Fruit fly (Drosophila melanogaster): ENCODE data around the gene Ir68a.

The Ir68a gene

dm6 chr3L:11273444-11274141 is 37.6 kb upstream of the Ir68a start (continued):
- no peak for TF ChIP-seq disco-r (GFP tag; optimal IDR thresholded peaks at IDR 0.05)
- TF ChIP-seq Adf1 (GFP tag; IDR thresholded peaks at IDR 0.05) = no peak
- peak in 1 of 2 experiments; percentile 37 for TF ChIP-seq bsh (GFP tag; optimal IDR thresholded peaks at IDR 0.05)
- no peak for TF ChIP-seq CG34422 (GFP tag; IDR thresholded peaks at IDR 0.05)
- TF ChIP-seq Dip2 (GFP tag; IDR thresholded peaks at IDR 0.05) = no peak
- TF ChIP-seq Sox100B (GFP tag; optimal IDR thresholded peaks at IDR 0.05) = peak; percentile 48
- TF ChIP-seq nau (GFP tag; optimal IDR thresholded peaks at IDR 0.05) = no peak
- no peak for TF ChIP-seq Sry-δ (GFP tag; optimal IDR thresholded peaks at IDR 0.05)
- TF ChIP-seq sob (GFP tag; IDR thresholded peaks at IDR 0.05) = no peak
- TF ChIP-seq gfzf (GFP tag; optimal IDR thresholded peaks at IDR 0.05) = no peak
- TF ChIP-seq croc (GFP tag; conservative IDR thresholded peaks at IDR 0.05) = no peak
- peak; percentile 57 for TF ChIP-seq dmrt11E (tag; optimal IDR thresholded peaks at IDR 0.05)
- no peak for TF ChIP-seq ro (GFP tag; IDR thresholded peaks at IDR 0.05)
- no peak for TF ChIP-seq MESR4 (GFP tag; optimal IDR thresholded peaks at IDR 0.05)
- TF ChIP-seq sens-2 (GFP tag; IDR thresholded peaks at IDR 0.05) = peak; percentile 23; the same call in 1 of the 2 replicates
- no peak for TF ChIP-seq Gsc (GFP tag; IDR thresholded peaks at IDR 0.05)
- no peak for TF ChIP-seq NC2α (GFP tag; optimal IDR thresholded peaks at IDR 0.05)
- no peak for TF ChIP-seq CG18476 (GFP tag; optimal IDR thresholded peaks at IDR 0.05)
- no peak for TF ChIP-seq CG6791 (GFP tag; IDR thresholded peaks at IDR 0.05; ENCODE audit: partially characterized antibody)
- TF ChIP-seq CG14965 (GFP tag; optimal IDR thresholded peaks at IDR 0.05; ENCODE audit: borderline replicate concordance) = no peak
- TF ChIP-seq CG3065 (GFP tag; optimal IDR thresholded peaks at IDR 0.05) = no peak
- TF ChIP-seq CG15601 (tag; optimal IDR thresholded peaks at IDR 0.05) = peak; percentile 57
- peak; percentile 9 for TF ChIP-seq CG12236 (GFP tag; optimal IDR thresholded peaks at IDR 0.05)
- no peak for TF ChIP-seq Doc2 (GFP tag; IDR thresholded peaks at IDR 0.05)
- TF ChIP-seq CG7271 (tag; optimal IDR thresholded peaks at IDR 0.05) = peak; percentile 41
- TF ChIP-seq CG10979 (tag; optimal IDR thresholded peaks at IDR 0.05) = peak; percentile 22
- no peak for TF ChIP-seq corto (GFP tag; optimal IDR thresholded peaks at IDR 0.05)
- no peak for TF ChIP-seq vvl (GFP tag; IDR thresholded peaks at IDR 0.05)
- TF ChIP-seq ssp (GFP tag; IDR thresholded peaks at IDR 0.05) = no peak
- TF ChIP-seq Bteb2 (GFP tag; optimal IDR thresholded peaks at IDR 0.05) = no peak
- TF ChIP-seq mirr (GFP tag; optimal IDR thresholded peaks at IDR 0.05) = peak; percentile 14
- TF ChIP-seq slbo (GFP tag; IDR thresholded peaks at IDR 0.05) = no peak
- no peak for TF ChIP-seq CG34224 (GFP tag; IDR thresholded peaks at IDR 0.05; ENCODE audit: partially characterized antibody)
- TF ChIP-seq CG31388 (GFP tag; optimal IDR thresholded peaks at IDR 0.05) = no peak
- TF ChIP-seq CG15696 (tag; optimal IDR thresholded peaks at IDR 0.05) = peak; percentile 58
- TF ChIP-seq MTF-1 (GFP tag; optimal IDR thresholded peaks at IDR 0.05; ENCODE audit: borderline replicate concordance) = no peak
- no peak for TF ChIP-seq emc (GFP tag; optimal IDR thresholded peaks at IDR 0.05)
- no peak for TF ChIP-seq CG18764 (GFP tag; optimal IDR thresholded peaks at IDR 0.05)
- no peak for TF ChIP-seq NFAT (GFP tag; IDR thresholded peaks at IDR 0.05)
- TF ChIP-seq fd102C (GFP tag; optimal IDR thresholded peaks at IDR 0.05) = no peak
- peak; percentile 1 for TF ChIP-seq Blimp-1 (GFP tag; optimal IDR thresholded peaks at IDR 0.05)
- TF ChIP-seq CG1529 (GFP tag; optimal IDR thresholded peaks at IDR 0.05) = peak; percentile 27
- no peak for TF ChIP-seq Hsf (GFP tag; optimal IDR thresholded peaks at IDR 0.05)
- TF ChIP-seq chn (GFP tag; optimal IDR thresholded peaks at IDR 0.05) = no peak
- no peak for TF ChIP-seq CG18011 (GFP tag; optimal IDR thresholded peaks at IDR 0.05)
- peak; percentile 35 for TF ChIP-seq nerfin-1 (tag; optimal IDR thresholded peaks at IDR 0.05)
- TF ChIP-seq ci (GFP tag; IDR thresholded peaks at IDR 0.05) = peak; percentile 42; the same call in 1 of the 3 replicates
- no peak for TF ChIP-seq CG13775 (GFP tag; optimal IDR thresholded peaks at IDR 0.05)
- TF ChIP-seq fd64A (GFP tag; optimal IDR thresholded peaks at IDR 0.05) = peak; percentile 36
- TF ChIP-seq CG14667 (GFP tag; IDR thresholded peaks at IDR 0.05) = no peak

Data from whole organism, embryonic.